Worm (Caenorhabditis elegans) whole organism, L4/young adult: ENCODE results near the gene ncx-3.

Experiments
- W03F9.2 ChIP-seq: fragments of 150-350 bp; optimal IDR thresholded peaks from 2 replicates; lab custom pipeline; 2014; ENCODE audit warnings: missing biosample characterization, missing genetic modification characterization
- dao-5 ChIP-seq: sonication (generic microtip); optimal IDR thresholded peaks from 2 replicates; lab custom pipeline; 2016; ENCODE audit warnings: missing genotype, missing genetic modification characterization, moderate library complexity, missing compliant biosample characterization
- him-1 ChIP-seq: sonication (generic microtip); optimal IDR thresholded peaks from 2 replicates; lab custom pipeline; 2016; ENCODE audit warnings: missing genotype, missing genetic modification reagents, missing genetic modification characterization, missing compliant biosample characterization

The ncx-3 gene

DNA sequence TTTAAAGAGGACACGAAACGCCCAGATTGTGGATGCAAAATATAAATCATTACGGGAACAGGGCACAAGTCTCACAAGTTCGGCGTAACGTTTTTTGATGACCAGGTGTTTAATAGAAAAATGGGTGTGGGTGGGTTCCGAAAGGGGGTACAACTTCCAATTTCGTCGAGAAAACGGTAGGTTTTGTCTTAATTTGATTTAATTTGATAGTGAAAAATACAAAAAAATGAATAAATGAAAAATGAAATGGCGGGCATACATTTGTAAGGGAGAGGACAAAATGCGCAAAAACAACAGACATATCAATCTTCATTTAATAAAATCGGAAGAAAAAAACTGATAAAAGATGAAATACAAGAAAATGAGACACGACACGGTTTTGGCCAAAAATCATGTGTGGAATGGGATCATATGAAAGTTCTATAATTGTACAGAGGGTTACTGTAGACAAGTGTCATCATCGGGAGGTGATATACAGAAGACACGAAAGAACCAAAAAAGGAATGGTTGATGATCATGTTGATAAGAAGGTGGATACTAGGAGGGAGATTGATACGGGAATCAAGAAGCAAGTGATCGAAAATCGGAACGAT, 14.5 kb upstream of the ncx-3 start:
- no peak for TF ChIP-seq W03F9.2
- TF ChIP-seq him-1 (tag; lab: Kevin White, UChicago), result no peak
- TF ChIP-seq dao-5, result no peak

- TF ChIP-seq him-1 (tag; lab: Kevin White, UChicago) (no peak), W03F9.2 (no peak), dao-5 (no peak)
Observed at ce11 chrIV:10705176-10705575, 11.3 kb upstream of the ncx-3 start, which contains the start of gene R102.10. TSS of gene R102.10 (plus strand) at chrIV:10705476.

ce11 chrIV:10706090-10706489, 10.4 kb upstream of the ncx-3 start, which contains the start of gene R102.6:
TSS of gene R102.6 (minus strand) at chrIV:10706190.
- no peak for TF ChIP-seq dao-5
- no peak for TF ChIP-seq him-1 (tag; lab: Kevin White, UChicago)
- TF ChIP-seq W03F9.2, result no peak

- no peak for TF ChIP-seq W03F9.2
- TF ChIP-seq him-1 (tag; lab: Kevin White, UChicago), result no peak
- no peak for TF ChIP-seq dao-5
Observed at ce11 chrIV:10711729-10712128, 4.7 kb upstream of the ncx-3 start, which contains the start of gene glb-21. TSS of gene glb-21 (minus strand) at chrIV:10711794.

DNA sequence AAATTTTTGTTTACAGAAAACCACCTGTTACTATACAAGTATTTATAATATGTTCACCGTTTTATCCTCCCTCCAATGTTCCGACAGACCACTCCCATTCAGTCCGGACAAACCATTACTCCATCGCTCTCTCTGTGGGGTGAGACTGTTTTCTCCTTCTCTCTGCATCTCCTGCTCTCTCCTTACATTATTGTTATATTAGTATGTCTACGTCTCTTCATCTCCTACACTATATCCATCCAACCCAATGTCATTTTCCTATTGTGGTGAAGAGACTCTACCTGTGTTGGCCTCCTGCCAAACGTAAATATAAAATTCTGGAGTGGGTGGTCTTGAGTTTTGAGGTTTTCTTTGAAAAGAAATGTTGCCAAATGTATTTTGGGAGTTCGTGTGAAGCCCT, 1.9 kb upstream of the ncx-3 start:
- TF ChIP-seq W03F9.2, result no peak
- no peak for TF ChIP-seq him-1 (tag; lab: Kevin White, UChicago)
- no peak for TF ChIP-seq dao-5

DNA sequence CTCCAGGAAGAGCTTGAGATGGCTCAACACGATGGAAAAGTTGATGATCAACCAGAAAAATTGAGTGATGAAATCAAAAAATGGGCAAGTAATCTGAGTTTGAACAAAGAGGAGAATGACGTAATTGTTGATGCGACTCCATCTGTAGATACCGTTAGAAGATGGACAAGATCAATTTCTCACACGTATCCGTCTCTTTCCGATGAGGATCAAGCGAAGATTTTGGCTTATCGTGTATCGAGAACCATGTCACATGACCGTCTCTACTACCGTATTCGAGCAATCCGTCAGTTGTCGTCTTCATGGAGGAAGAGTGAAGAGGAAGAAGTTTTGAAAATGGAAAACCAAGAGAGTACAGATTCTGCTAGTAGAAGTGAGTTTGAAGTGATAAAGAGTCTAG, 1.6 kb downstream of the ncx-3 start:
- TF ChIP-seq dao-5, result no peak
- TF ChIP-seq him-1 (tag; lab: Kevin White, UChicago), result no peak
- no peak for TF ChIP-seq W03F9.2

DNA sequence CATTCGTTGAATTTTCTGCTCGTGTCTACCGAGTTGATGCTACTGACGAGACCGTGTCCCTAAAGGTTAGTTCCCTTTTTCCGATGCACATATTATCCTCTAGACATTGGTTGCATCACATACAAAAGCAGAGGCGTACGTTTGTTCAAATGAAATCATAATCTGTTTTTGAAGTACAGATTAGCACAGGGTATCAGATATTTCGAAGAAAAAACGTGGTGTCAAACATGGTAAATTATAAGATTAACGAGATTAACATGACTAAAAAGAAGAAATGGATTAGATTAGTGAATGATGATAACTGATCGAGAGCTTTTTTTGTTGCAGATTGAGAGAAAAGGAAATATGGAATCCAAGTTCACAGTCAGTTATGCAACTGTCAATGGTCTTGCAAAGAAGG, 2.4 kb downstream of the ncx-3 start:
- TF ChIP-seq W03F9.2, result no peak
- no peak for TF ChIP-seq him-1 (tag; lab: Kevin White, UChicago)
- TF ChIP-seq dao-5, result no peak

DNA sequence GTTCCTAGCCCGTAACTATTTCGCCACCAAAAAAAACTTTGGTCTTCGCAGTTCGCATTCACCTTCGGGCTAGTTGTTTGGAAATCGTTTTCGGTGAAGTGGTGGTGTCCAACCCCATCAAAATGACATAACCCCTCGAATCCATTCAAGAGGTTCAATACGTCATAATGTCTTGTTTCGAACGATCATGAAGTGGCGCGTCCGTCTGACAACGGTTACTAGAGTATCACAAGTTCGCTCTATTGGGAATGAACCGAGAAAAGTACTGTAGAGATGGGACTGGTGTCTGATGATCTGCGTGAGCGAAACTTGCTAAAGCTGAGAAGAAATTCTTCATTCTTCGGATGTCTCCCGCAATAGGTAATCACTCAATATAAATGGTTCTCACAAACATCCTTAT, 11.3 kb downstream of the ncx-3 start, which contains the start of gene ZC168.2:
ZC168.2 (plus strand) TSS at position 301 of the 400 bp plus-strand sequence.
- no peak for TF ChIP-seq dao-5
- TF ChIP-seq W03F9.2, result no peak
- no peak for TF ChIP-seq him-1 (tag; lab: Kevin White, UChicago)

DNA sequence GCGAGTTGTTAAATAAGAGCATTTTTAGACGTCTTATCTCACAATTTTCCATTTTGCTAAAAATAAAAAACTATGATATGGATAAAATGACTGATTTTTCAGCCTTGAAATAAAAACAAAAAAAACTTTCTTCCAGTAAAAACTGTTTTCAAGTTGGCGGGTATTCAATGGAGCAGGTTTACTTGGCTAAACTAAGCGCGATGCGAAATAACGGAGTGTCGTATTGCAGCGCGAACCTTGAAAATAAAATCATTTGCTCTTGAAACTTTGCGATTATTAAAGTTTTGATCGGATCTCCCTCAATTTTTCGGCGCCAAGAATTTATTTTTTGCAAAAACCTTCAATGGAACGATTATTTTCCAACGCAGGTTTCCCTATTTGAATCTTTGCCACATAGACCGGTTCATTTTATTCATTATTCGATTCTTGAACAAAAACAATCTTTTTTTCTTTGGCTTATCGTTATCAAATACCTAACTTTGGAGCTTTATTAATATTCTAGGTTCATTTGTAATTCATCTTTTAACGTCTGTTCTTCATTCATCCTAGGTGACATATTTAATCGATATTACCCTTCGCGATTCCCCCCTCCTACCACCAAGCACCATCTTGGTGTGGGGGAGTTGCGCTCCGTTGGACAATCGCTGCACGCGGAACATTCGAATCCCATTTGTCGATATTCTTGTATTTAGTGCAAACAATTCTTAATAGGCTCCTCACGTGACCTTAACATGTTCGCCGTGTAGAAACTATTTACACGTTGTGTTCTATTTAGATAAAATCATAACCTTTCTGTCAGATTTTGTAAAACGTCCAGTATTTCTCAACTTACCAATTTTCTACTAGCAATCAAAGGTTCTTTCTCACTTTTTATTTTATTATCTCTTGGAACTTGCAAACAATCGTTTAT, 18.3 kb downstream of the ncx-3 start, which contains the start of the genes orc-5 and cyb-1:
orc-5 (minus strand) TSS at position 62 of the 910 bp plus-strand sequence.
cyb-1 (plus strand) TSS at position 690 of the 910 bp plus-strand sequence.
- TF ChIP-seq him-1 (tag; lab: Kevin White, UChicago) (no peak), W03F9.2 (peak; percentile 22)

DNA sequence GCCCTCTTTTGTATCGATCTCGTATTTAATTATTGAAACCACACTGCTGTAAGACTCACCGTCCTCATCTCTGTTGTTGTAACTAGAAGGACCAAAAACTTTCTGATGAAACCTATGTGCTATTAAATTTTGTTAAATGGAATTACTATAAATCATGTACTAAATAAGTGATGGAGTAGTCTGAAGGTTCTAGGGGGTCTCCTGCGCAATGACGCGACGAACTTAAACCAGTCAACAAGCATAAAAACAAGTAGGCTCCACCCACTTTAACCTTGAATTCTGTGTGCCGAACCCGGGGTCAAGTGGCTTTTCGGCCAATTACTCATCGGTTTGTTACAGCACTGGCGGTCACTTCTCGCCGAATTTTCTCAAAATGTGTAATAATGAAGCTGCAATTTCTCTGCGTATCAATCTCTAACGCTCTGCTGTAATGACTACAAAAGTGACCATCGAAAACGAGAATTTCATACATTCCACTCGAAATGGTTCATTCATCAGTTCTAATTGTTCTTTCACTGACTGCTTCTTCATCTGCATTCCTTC, 20.6 kb downstream of the ncx-3 start, which contains the start of gene grl-21:
grl-21 (plus strand) TSS at position 464 of the 543 bp plus-strand sequence.
- TF ChIP-seq W03F9.2 (no peak), him-1 (tag; lab: Kevin White, UChicago) (no peak), dao-5 (no peak)

- TF ChIP-seq him-1 (tag; lab: Kevin White, UChicago) (no peak), W03F9.2 (no peak)
Observed at ce11 chrIV:10738328-10738727, 21.9 kb downstream of the ncx-3 start, which contains the start of gene ssp-34. TSS of gene ssp-34 (minus strand) at chrIV:10738602.

ce11 chrIV:10744475-10744874, 28.0 kb downstream of the ncx-3 start, which contains the start of gene T25B9.3:
TSS of gene T25B9.3 (plus strand) at chrIV:10744775.
- TF ChIP-seq dao-5 (no peak), him-1 (tag; lab: Kevin White, UChicago) (no peak), W03F9.2 (no peak)

ce11 chrIV:10745332-10745731, 28.9 kb downstream of the ncx-3 start:
- TF ChIP-seq W03F9.2 (no peak), dao-5 (no peak), him-1 (tag; lab: Kevin White, UChicago) (no peak)

ce11 chrIV:10750041-10750440, 33.6 kb downstream of the ncx-3 start, which contains the start of gene T25B9.1:
TSS of gene T25B9.1 (minus strand) at chrIV:10750141.
- no peak for TF ChIP-seq dao-5
- TF ChIP-seq W03F9.2, result no peak
- TF ChIP-seq him-1 (tag; lab: Kevin White, UChicago), result no peak
